Fruit fly (Drosophila melanogaster) whole organism, embryonic: Measurements from ENCODE around the gene CG1943.

Experiments used
- Abd-B ChIP-seq: fragments of 200-800 bp; sonication (Bioruptor generic); optimal IDR thresholded peaks from 2 replicates; lab custom pipeline; 2018; ENCODE audit warnings: missing biosample characterization, mild to moderate bottlenecking, missing genetic modification characterization, moderate library complexity
- Bgb ChIP-seq: fragments of 200-800 bp; sonication (Bioruptor generic); IDR thresholded peaks from 2 replicates; pipeline ENCODE4 v1.3.6; 2022; ENCODE audit warnings: missing biosample characterization, missing genetic modification characterization; ENCODE audit not compliant: partially characterized antibody
- CG1024 ChIP-seq: fragments of 200-800 bp; sonication (Bioruptor generic); IDR thresholded peaks from 2 replicates; pipeline ENCODE4 v1.3.6; 2022; ENCODE audit warnings: missing biosample characterization, missing genetic modification characterization
- CG10431 ChIP-seq: fragments of 200-800 bp; sonication (Bioruptor generic); optimal IDR thresholded peaks from 3 replicates; lab custom pipeline; 2018; ENCODE audit warnings: missing biosample characterization, mild to moderate bottlenecking, missing genetic modification characterization
- CG10654 ChIP-seq: fragments of 200-800 bp; sonication (Bioruptor generic); optimal IDR thresholded peaks from 2 replicates; lab custom pipeline; 2016; ENCODE audit warnings: missing biosample characterization, missing genetic modification characterization
- CG12104 ChIP-seq: fragments of 200-800 bp; sonication (Bioruptor generic); optimal IDR thresholded peaks from 3 replicates; lab custom pipeline; 2016; ENCODE audit warnings: missing biosample characterization, missing genetic modification characterization
- CG12219 ChIP-seq: fragments of 200-800 bp; sonication (Bioruptor generic); optimal IDR thresholded peaks from 3 replicates; lab custom pipeline; 2018; ENCODE audit warnings: missing biosample characterization, mild to moderate bottlenecking, missing genetic modification characterization
- CG14441 ChIP-seq: fragments of 200-800 bp; sonication (Bioruptor generic); IDR thresholded peaks from 2 replicates; pipeline ENCODE4 v1.3.6; 2022; ENCODE audit warnings: missing biosample characterization, missing genetic modification characterization
- CG16863 ChIP-seq: fragments of 200-800 bp; sonication (Bioruptor generic); optimal IDR thresholded peaks from 3 replicates; lab custom pipeline; 2016; ENCODE audit warnings: missing biosample characterization, missing genetic modification characterization
- CG17385 ChIP-seq: fragments of 200-800 bp; sonication (Bioruptor generic); optimal IDR thresholded peaks from 3 replicates; lab custom pipeline; 2018; ENCODE audit warnings: missing biosample characterization, mild to moderate bottlenecking, missing genetic modification characterization
- CG2129 ChIP-seq: fragments of 200-800 bp; sonication (Bioruptor generic); IDR thresholded peaks from 2 replicates; pipeline ENCODE4 v1.3.6; 2022; ENCODE audit warnings: missing biosample characterization, missing genetic modification characterization; ENCODE audit not compliant: partially characterized antibody
- CG30020 ChIP-seq: fragments of 200-800 bp; optimal IDR thresholded peaks from 2 replicates; lab custom pipeline; 2019; ENCODE audit warnings: missing biosample characterization, mild to moderate bottlenecking, missing genetic modification characterization, moderate library complexity
- CG3281 ChIP-seq: fragments of 200-800 bp; sonication (Bioruptor generic); optimal IDR thresholded peaks from 3 replicates; lab custom pipeline; 2017; ENCODE audit warnings: missing biosample characterization, mild to moderate bottlenecking, missing genetic modification characterization
- CG3407 ChIP-seq: fragments of 200-800 bp; sonication (Bioruptor generic); optimal IDR thresholded peaks from 2 replicates; lab custom pipeline; 2018; ENCODE audit warnings: missing biosample characterization, mild to moderate bottlenecking, missing genetic modification characterization
- CG34422 ChIP-seq: fragments of 200-800 bp; sonication (Bioruptor generic); IDR thresholded peaks from 3 replicates; pipeline ENCODE4 v1.3.6; 2022; ENCODE audit warnings: missing biosample characterization, missing genetic modification characterization
- CG4404 ChIP-seq: fragments of 200-800 bp; sonication (Bioruptor generic); IDR thresholded peaks from 2 replicates; pipeline ENCODE4 v1.3.6; 2022; ENCODE audit warnings: missing biosample characterization, missing genetic modification characterization
- CG4617 ChIP-seq: fragments of 200-800 bp; sonication (Bioruptor generic); optimal IDR thresholded peaks from 3 replicates; lab custom pipeline; 2016; ENCODE audit warnings: missing biosample characterization, missing genetic modification characterization, borderline replicate concordance
- CG4707 ChIP-seq: fragments of 200-800 bp; sonication (Bioruptor generic); optimal IDR thresholded peaks from 2 replicates; lab custom pipeline; 2018; ENCODE audit warnings: missing biosample characterization, mild to moderate bottlenecking, missing genetic modification characterization, moderate library complexity
- CG5180 ChIP-seq: fragments of 200-800 bp; sonication (Bioruptor generic); optimal IDR thresholded peaks from 3 replicates; lab custom pipeline; 2017; ENCODE audit warnings: missing biosample characterization, missing genetic modification characterization, mild to moderate bottlenecking, moderate library complexity, missing genetic modification reagents
- CG7271 ChIP-seq: fragments of 200-800 bp; sonication (Bioruptor generic); optimal IDR thresholded peaks from 2 replicates; lab custom pipeline; 2018; ENCODE audit warnings: missing biosample characterization, mild to moderate bottlenecking, missing genetic modification characterization, moderate library complexity
- CG7556 ChIP-seq: fragments of 200-800 bp; sonication (Bioruptor generic); optimal IDR thresholded peaks from 2 replicates; lab custom pipeline; 2017; ENCODE audit warnings: missing biosample characterization, mild to moderate bottlenecking, missing genetic modification characterization
- CG7745 ChIP-seq: fragments of 200-800 bp; sonication (Bioruptor generic); optimal IDR thresholded peaks from 2 replicates; lab custom pipeline; 2018; ENCODE audit warnings: missing biosample characterization, mild to moderate bottlenecking, missing genetic modification characterization, moderate library complexity
- CG7839 ChIP-seq: fragments of 200-800 bp; sonication (Bioruptor generic); optimal IDR thresholded peaks from 3 replicates; lab custom pipeline; 2018; ENCODE audit warnings: missing biosample characterization, mild to moderate bottlenecking, missing genetic modification characterization, moderate library complexity
- CG7928 ChIP-seq: fragments of 200-800 bp; sonication (Bioruptor generic); optimal IDR thresholded peaks from 2 replicates; lab custom pipeline; 2017; ENCODE audit warnings: missing biosample characterization, mild to moderate bottlenecking, missing genetic modification characterization
- CG8359 ChIP-seq: fragments of 200-800 bp; sonication (Bioruptor generic); optimal IDR thresholded peaks from 2 replicates; lab custom pipeline; 2017; ENCODE audit warnings: missing biosample characterization, mild to moderate bottlenecking, missing genetic modification characterization, borderline replicate concordance
- CG9797 ChIP-seq: fragments of 200-800 bp; sonication (Bioruptor generic); optimal IDR thresholded peaks from 3 replicates; lab custom pipeline; 2018; ENCODE audit warnings: missing biosample characterization, mild to moderate bottlenecking, missing genetic modification characterization
- CrebB ChIP-seq: fragments of 200-800 bp; sonication (Bioruptor generic); optimal IDR thresholded peaks from 3 replicates; lab custom pipeline; 2018; ENCODE audit warnings: missing biosample characterization, mild to moderate bottlenecking, missing genetic modification characterization
- Dek ChIP-seq: fragments of 200-800 bp; sonication (Bioruptor generic); optimal IDR thresholded peaks from 3 replicates; lab custom pipeline; 2019; ENCODE audit warnings: missing biosample characterization, mild to moderate bottlenecking, missing genetic modification characterization, moderate library complexity
- Gug ChIP-seq: fragments of 200-800 bp; sonication (Bioruptor generic); IDR thresholded peaks from 4 replicates; pipeline ENCODE4 v1.3.6; 2022; ENCODE audit warnings: missing biosample characterization, missing genetic modification characterization
- HLH3B ChIP-seq: fragments of 200-800 bp; sonication (Bioruptor generic); IDR thresholded peaks from 2 replicates; pipeline ENCODE4 v1.3.6; 2022; ENCODE audit warnings: missing biosample characterization, missing genetic modification characterization
- Max ChIP-seq: fragments of 200-800 bp; sonication (Bioruptor generic); optimal IDR thresholded peaks from 2 replicates; lab custom pipeline; 2016; ENCODE audit warnings: missing biosample characterization, mild to moderate bottlenecking, missing genetic modification characterization
- ab ChIP-seq: fragments of 200-800 bp; sonication (Bioruptor generic); optimal IDR thresholded peaks from 2 replicates; lab custom pipeline; 2016; ENCODE audit warnings: missing biosample characterization, missing genetic modification characterization
- al ChIP-seq: fragments of 200-800 bp; sonication (Bioruptor generic); IDR thresholded peaks from 2 replicates; pipeline ENCODE4 v1.3.6; 2022; ENCODE audit warnings: missing biosample characterization, missing genetic modification characterization
- amos ChIP-seq: fragments of 200-800 bp; sonication (Bioruptor generic); IDR thresholded peaks from 2 replicates; pipeline ENCODE4 v1.3.6; 2022; ENCODE audit warnings: missing biosample characterization, missing genetic modification characterization; ENCODE audit not compliant: partially characterized antibody
- cas ChIP-seq: fragments of 200-800 bp; sonication (Bioruptor generic); IDR thresholded peaks from 2 replicates; pipeline ENCODE4 v1.3.6; 2022; ENCODE audit warnings: missing biosample characterization, missing genetic modification characterization
- ci ChIP-seq: fragments of 200-800 bp; sonication (Bioruptor generic); IDR thresholded peaks from 3 replicates; pipeline ENCODE4 v1.3.6; 2022; ENCODE audit warnings: missing biosample characterization, missing genetic modification characterization
- corto ChIP-seq: fragments of 200-800 bp; sonication (Bioruptor generic); optimal IDR thresholded peaks from 2 replicates; lab custom pipeline; 2016; ENCODE audit warnings: missing biosample characterization, mild to moderate bottlenecking, missing genetic modification characterization, moderate library complexity
- gcm ChIP-seq: fragments of 200-800 bp; sonication (Bioruptor generic); optimal IDR thresholded peaks from 2 replicates; lab custom pipeline; 2019; ENCODE audit warnings: missing biosample characterization, mild to moderate bottlenecking, missing genetic modification characterization, moderate library complexity
- gt ChIP-seq: fragments of 200-800 bp; sonication (Bioruptor generic); IDR thresholded peaks from 2 replicates; pipeline ENCODE4 v1.3.6; 2022; ENCODE audit warnings: missing biosample characterization, missing genetic modification characterization
- her ChIP-seq: fragments of 200-800 bp; sonication (Bioruptor generic); optimal IDR thresholded peaks from 2 replicates; lab custom pipeline; 2016; ENCODE audit warnings: missing biosample characterization, missing genetic modification characterization
- kah ChIP-seq: fragments of 200-800 bp; sonication (Bioruptor generic); optimal IDR thresholded peaks from 2 replicates; lab custom pipeline; 2018; ENCODE audit warnings: missing biosample characterization, mild to moderate bottlenecking, missing genetic modification characterization
- mam ChIP-seq: fragments of 200-800 bp; sonication (Bioruptor generic); optimal IDR thresholded peaks from 3 replicates; lab custom pipeline; 2016; ENCODE audit warnings: missing biosample characterization, missing genetic modification characterization
- oc ChIP-seq: fragments of 200-800 bp; sonication (Bioruptor generic); optimal IDR thresholded peaks from 2 replicates; lab custom pipeline; 2018; ENCODE audit warnings: missing biosample characterization, mild to moderate bottlenecking, missing genetic modification characterization, moderate library complexity
- sima ChIP-seq: fragments of 200-800 bp; sonication (Bioruptor generic); optimal IDR thresholded peaks from 2 replicates; lab custom pipeline; 2016; ENCODE audit warnings: missing biosample characterization, missing genetic modification characterization
- slp2 ChIP-seq: fragments of 200-800 bp; sonication (Bioruptor generic); optimal IDR thresholded peaks from 2 replicates; lab custom pipeline; 2016; ENCODE audit warnings: missing biosample characterization, missing genetic modification characterization
- ssp ChIP-seq: fragments of 200-800 bp; sonication (Bioruptor generic); IDR thresholded peaks from 2 replicates; pipeline ENCODE4 v1.3.6; 2022; ENCODE audit warnings: missing biosample characterization, missing genetic modification characterization
- tin ChIP-seq: fragments of 200-800 bp; sonication (Bioruptor generic); optimal IDR thresholded peaks from 3 replicates; lab custom pipeline; 2016; ENCODE audit warnings: missing biosample characterization, missing genetic modification characterization
- trh ChIP-seq: fragments of 200-800 bp; sonication (Bioruptor generic); optimal IDR thresholded peaks from 2 replicates; lab custom pipeline; 2016; ENCODE audit warnings: missing biosample characterization, missing genetic modification characterization
- unpg ChIP-seq: fragments of 200-800 bp; sonication (Bioruptor generic); optimal IDR thresholded peaks from 3 replicates; lab custom pipeline; 2018; ENCODE audit warnings: missing biosample characterization, mild to moderate bottlenecking, missing genetic modification characterization, moderate library complexity
- vfl ChIP-seq: fragments of 200-800 bp; sonication (Bioruptor generic); optimal IDR thresholded peaks from 2 replicates; lab custom pipeline; 2016; ENCODE audit warnings: missing biosample characterization, missing genetic modification characterization
- z ChIP-seq: fragments of 200-800 bp; sonication (Bioruptor generic); IDR thresholded peaks from 3 replicates; pipeline ENCODE4 v1.3.6; 2022; ENCODE audit warnings: missing biosample characterization, missing genetic modification characterization
- zfh1 ChIP-seq: fragments of 200-800 bp; sonication (Bioruptor generic); IDR thresholded peaks from 3 replicates; pipeline ENCODE4 v1.3.6; 2022; ENCODE audit warnings: missing biosample characterization, missing genetic modification characterization

The CG1943 gene

dm6 chr3R:7093592-7093991 lies 18.9 kb downstream of the CG1943 start (continued):
- no peak for TF ChIP-seq CG14441 (GFP tag; lab: Robert Waterston, UW)
- TF ChIP-seq CG7556 (GFP tag; lab: Kevin White, UChicago), result no peak
- TF ChIP-seq CG12104 (GFP tag; lab: Kevin White, UChicago), result no peak
- no peak for TF ChIP-seq CG1024 (GFP tag; lab: Robert Waterston, UW)
- TF ChIP-seq sima (GFP tag; lab: Kevin White, UChicago), result no peak
- TF ChIP-seq al (GFP tag; lab: Robert Waterston, UW), result no peak
- no peak for TF ChIP-seq oc (tag; lab: Kevin White, UChicago)
- TF ChIP-seq CG8359 (GFP tag; lab: Kevin White, UChicago), result no peak
- no peak for TF ChIP-seq gt
- no peak for TF ChIP-seq CG3281 (GFP tag; lab: Kevin White, UChicago)
- TF ChIP-seq CG12219, result no peak
- peak; percentile 24 for TF ChIP-seq Max (GFP tag; lab: Kevin White, UChicago)
- TF ChIP-seq kah, result no peak
- peak; percentile 8 for TF ChIP-seq unpg (GFP tag; lab: Kevin White, UChicago)
- no peak for TF ChIP-seq trh (GFP tag; lab: Kevin White, UChicago)
- TF ChIP-seq CG34422, result 0 out of 3 replicates have a peak, but pooled peaks have one; percentile 32
- no peak for TF ChIP-seq ab (GFP tag; lab: Kevin White, UChicago)
- TF ChIP-seq her (GFP tag; lab: Kevin White, UChicago), result no peak
- peak; percentile 5 for TF ChIP-seq CG17385 (GFP tag; lab: Kevin White, UChicago)
- no peak for TF ChIP-seq Bgb (GFP tag; lab: Robert Waterston, UW)
- TF ChIP-seq CG7839 (tag; lab: Kevin White, UChicago), result no peak
- no peak for TF ChIP-seq CG10431 (GFP tag; lab: Kevin White, UChicago)
- TF ChIP-seq gcm (GFP tag; lab: Kevin White, UChicago), result no peak
- TF ChIP-seq CG4617 (GFP tag; lab: Kevin White, UChicago), result no peak
- TF ChIP-seq CG4707, result no peak
- no peak for TF ChIP-seq Dek
- no peak for TF ChIP-seq CG4404 (GFP tag; lab: Robert Waterston, UW)
- no peak for TF ChIP-seq zfh1 (GFP tag; lab: Robert Waterston, UW)
- TF ChIP-seq CG30020 (tag; lab: Kevin White, UChicago), result peak; percentile 70
- TF ChIP-seq vfl (GFP tag; lab: Kevin White, UChicago), result no peak
- TF ChIP-seq amos (GFP tag; lab: Robert Waterston, UW), result peak; percentile 37; the same call in 1 of the 2 replicates
- no peak for TF ChIP-seq CG5180
- no peak for TF ChIP-seq CG7745
- TF ChIP-seq HLH3B, result no peak
- TF ChIP-seq ci (GFP tag; lab: Robert Waterston, UW), result no peak
- TF ChIP-seq Gug, result peak; percentile 22; the same call in 1 of the 4 replicates
- no peak for TF ChIP-seq Abd-B (GFP tag; lab: Kevin White, UChicago)
- no peak for TF ChIP-seq CrebB (tag; lab: Kevin White, UChicago)
- no peak for TF ChIP-seq cas (GFP tag; lab: Robert Waterston, UW)
- TF ChIP-seq slp2 (GFP tag; lab: Kevin White, UChicago), result no peak
- TF ChIP-seq CG7271 (tag; lab: Kevin White, UChicago), result no peak
- no peak for TF ChIP-seq CG7928 (GFP tag; lab: Kevin White, UChicago)
- no peak for TF ChIP-seq CG16863
- no peak for TF ChIP-seq ssp
- no peak for TF ChIP-seq CG2129 (GFP tag; lab: Robert Waterston, UW)
- TF ChIP-seq mam, result peak; percentile 10
- TF ChIP-seq CG9797 (GFP tag; lab: Kevin White, UChicago), result no peak
- TF ChIP-seq CG3407 (GFP tag; lab: Kevin White, UChicago), result no peak
- TF ChIP-seq CG10654 (GFP tag; lab: Kevin White, UChicago), result no peak
- TF ChIP-seq corto (GFP tag; lab: Kevin White, UChicago), result no peak
- no peak for TF ChIP-seq z (GFP tag; lab: Robert Waterston, UW)
- TF ChIP-seq tin (GFP tag; lab: Kevin White, UChicago), result no peak
